Fruit fly (Drosophila melanogaster): ENCODE data around the gene CG5902.

The CG5902 gene

dm6 chr3R:23986479-23986930, at the start of gene CG5902, which contains the start of gene CG13603:
CG5902 (plus strand) TSS chr3R:23986642.
CG13603 (minus strand) TSS chr3R:23986569.
- no peak for TF ChIP-seq noc (tag; optimal IDR thresholded peaks at IDR 0.05)

DNA sequence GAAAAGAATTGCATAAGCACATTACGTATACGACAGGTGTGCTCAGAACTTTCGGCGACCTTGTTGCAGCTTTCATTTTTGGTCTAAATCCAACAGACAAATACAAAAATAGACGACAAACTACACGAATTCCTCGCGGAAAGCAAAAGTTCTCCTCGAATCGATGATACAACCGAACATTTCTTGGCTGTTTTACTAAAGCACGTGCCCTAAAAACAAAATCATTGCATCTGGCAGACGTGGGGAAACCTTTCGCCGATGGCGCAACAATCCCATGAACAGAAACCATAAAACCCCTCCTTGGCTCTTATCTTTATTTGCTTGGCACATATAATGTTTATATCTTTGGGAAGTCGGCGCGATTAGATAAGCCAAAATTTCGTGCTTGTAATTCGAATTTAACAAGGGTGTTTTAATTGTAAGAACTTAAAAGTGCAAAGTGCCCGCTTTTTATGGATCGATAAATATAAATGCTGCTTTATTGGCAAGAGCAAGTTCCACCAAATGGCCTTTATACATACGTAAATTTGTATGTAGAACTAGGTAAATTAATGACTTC, 47.8 kb upstream of the CG5902 start:
- no peak for TF ChIP-seq noc (tag; optimal IDR thresholded peaks at IDR 0.05)

DNA sequence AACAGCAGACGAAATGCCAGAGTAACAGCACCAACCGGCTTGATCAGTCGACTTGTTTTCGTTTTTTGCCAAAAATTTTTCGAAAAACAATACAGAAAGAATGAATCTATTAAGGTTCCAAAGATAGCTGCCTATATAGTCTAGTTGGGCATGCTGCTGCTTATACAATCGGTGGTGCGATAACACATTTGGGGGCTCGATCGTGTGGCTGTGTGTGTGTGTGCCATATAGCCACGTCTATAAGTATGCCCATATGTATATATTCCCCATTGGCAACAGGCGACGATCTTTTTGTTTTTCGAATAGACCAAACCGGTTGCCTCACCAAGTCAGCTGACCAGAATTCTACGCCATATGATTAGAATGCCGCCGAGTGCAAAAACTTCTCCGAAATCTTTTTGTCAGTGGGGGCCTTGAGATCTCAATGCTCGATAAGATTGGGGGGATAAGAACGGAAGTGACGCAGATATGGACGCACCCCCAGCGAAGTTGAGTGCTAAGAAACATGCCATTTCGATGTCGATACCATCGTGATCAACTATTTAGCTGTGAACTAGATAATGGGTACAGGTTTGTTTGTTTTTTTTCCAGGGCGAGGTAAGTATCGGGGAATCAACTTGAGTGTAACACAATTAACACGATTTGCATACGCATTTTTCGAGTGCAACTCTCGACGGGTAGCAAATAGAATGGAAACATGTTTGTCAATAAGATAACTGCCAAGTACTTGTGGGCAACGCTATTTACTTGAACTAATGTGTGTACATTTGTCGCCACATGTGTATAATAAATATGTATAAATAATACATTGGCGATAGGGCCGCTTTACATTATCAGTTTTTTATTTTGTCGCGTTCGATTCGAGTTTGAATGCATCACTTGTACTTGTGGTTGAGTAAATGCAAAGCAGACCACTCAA, 46.3 kb upstream of the CG5902 start:
- TF ChIP-seq noc (tag; optimal IDR thresholded peaks at IDR 0.05) = no peak

dm6 chr3R:23940840-23941364, 45.5 kb upstream of the CG5902 start:
- TF ChIP-seq noc (tag; optimal IDR thresholded peaks at IDR 0.05) = no peak

- peak; percentile 37 for TF ChIP-seq noc (tag; optimal IDR thresholded peaks at IDR 0.05)
Observed at dm6 chr3R:23941643-23942424, 44.6 kb upstream of the CG5902 start.

- TF ChIP-seq noc (tag; optimal IDR thresholded peaks at IDR 0.05) = no peak
Observed at dm6 chr3R:23942550-23942949, 43.9 kb upstream of the CG5902 start.

- TF ChIP-seq noc (tag; optimal IDR thresholded peaks at IDR 0.05) = peak; percentile 59
Observed at dm6 chr3R:23942965-23943413, 43.5 kb upstream of the CG5902 start, which contains the start of gene Gdh. Gdh (minus strand) TSS chr3R:23943101.

- TF ChIP-seq noc (tag; optimal IDR thresholded peaks at IDR 0.05) = no peak
Observed at dm6 chr3R:23943843-23944356, 42.5 kb upstream of the CG5902 start.

- no peak for TF ChIP-seq noc (tag; optimal IDR thresholded peaks at IDR 0.05)
Observed at dm6 chr3R:23947002-23947401, 39.4 kb upstream of the CG5902 start.

DNA sequence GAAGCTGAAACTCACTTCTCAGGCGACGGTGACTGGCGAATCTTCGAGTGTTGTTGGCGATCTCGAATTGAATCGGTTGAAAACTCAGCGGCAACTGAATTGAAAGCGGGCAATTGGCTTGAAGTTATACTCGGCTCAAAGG, 38.2 kb upstream of the CG5902 start, which contains the start of gene CG12268:
Gene CG12268 (minus strand): TSS at position 101 of the 142 bp plus-strand sequence.
- TF ChIP-seq noc (tag; optimal IDR thresholded peaks at IDR 0.05) = no peak

DNA sequence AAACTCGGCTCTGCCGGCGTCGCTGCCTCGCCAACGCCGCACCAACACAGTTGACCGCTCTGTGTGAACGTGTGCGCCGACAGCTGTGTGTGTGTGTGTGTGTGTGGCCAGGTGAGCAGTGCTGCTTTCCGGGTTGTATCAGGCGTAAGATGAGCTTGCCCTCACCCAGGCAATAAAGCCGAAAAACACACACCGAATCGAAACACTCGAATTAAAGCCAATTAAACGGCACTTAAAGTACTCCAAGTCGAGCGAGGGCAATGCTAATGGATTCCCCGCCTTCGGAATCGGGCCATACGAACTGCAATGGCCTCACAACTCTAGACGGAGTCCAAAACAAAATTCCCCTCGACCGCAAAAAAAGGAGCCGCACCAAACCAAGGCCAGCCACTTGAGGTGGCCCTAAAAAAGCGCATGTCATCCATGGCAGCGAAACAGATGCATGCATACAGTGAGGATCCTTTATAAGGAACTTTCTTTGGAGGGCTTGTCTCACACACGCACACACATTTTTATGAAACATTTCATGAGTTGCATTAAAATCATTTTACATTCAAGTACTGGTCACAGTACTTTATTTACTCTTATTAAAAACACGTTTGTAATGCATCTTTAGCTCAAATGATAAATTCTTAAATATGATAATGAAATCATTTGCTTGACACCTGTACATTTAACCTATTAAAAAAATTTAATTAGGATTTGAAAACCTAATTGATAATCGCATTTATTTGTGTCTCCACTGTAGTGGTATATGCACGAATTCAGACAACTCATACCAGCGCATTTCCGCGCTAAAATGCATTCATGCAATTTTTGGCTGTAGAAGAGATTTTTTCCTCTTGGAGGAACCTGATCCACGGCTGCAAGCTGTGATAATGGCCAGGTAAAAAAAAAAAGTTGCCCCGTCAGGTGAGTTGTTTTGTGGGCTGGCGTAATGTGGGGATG, 37.7 kb upstream of the CG5902 start:
- TF ChIP-seq noc (tag; optimal IDR thresholded peaks at IDR 0.05) = no peak

- TF ChIP-seq noc (tag; optimal IDR thresholded peaks at IDR 0.05) = no peak
Observed at dm6 chr3R:23955380-23955779, 31.1 kb upstream of the CG5902 start.

dm6 chr3R:23958091-23958838, 28.2 kb upstream of the CG5902 start, which contains the start of the genes GluProRS and AP-1sigma:
GluProRS (minus strand) TSS chr3R:23958391.
AP-1sigma (plus strand) TSS chr3R:23958651.
- peak; percentile 78 for TF ChIP-seq noc (tag; optimal IDR thresholded peaks at IDR 0.05)

DNA sequence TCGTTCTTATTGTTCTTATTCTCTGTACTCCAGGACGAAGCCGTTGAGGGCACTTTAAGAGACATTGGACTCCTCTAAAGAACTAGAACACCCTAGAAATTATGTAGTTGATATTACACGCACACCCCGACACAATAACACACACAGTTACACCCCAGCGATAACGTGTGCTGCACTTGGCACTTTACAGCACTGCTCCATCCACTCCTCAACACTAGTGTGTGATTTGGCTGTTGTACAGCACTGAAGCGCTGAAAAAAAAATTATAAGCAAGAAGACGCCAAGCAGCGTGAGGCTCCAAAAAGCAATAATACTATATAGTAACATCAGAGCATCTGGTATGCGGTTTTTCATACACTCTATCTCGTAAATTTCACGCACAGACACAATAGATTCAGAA, 25.6 kb upstream of the CG5902 start:
- no peak for TF ChIP-seq noc (tag; optimal IDR thresholded peaks at IDR 0.05)

All from whole organism, larva.